Worm (Caenorhabditis elegans): ENCODE data around the gene puf-5.

- TF ChIP-seq ztf-7 (tag; optimal IDR thresholded peaks at IDR 0.05) (no peak), nhr-237 (tag; optimal IDR thresholded peaks at IDR 0.05) (no peak), unc-62 (GFP tag; optimal IDR thresholded peaks at IDR 0.05 in 1 of 2) (no peak), unc-62 (tag; optimal IDR thresholded peaks at IDR 0.05) (no peak), lin-38 (GFP tag; IDR thresholded peaks at IDR 0.05) (no peak), snpc-4 (tag; optimal IDR thresholded peaks at IDR 0.05) (no peak), nhr-11 (tag; optimal IDR thresholded peaks at IDR 0.05) (no peak), ces-1 (GFP tag; optimal IDR thresholded peaks at IDR 0.05) (no peak), ztf-11 (tag; optimal IDR thresholded peaks at IDR 0.05) (no peak), F49E8.2 (tag; optimal IDR thresholded peaks at IDR 0.05; ENCODE audit: borderline replicate concordance) (no peak), mdl-1 (tag; optimal IDR thresholded peaks at IDR 0.05) (no peak), egl-43 (GFP tag; IDR thresholded peaks at IDR 0.05) (no peak), zag-1 (tag; optimal IDR thresholded peaks at IDR 0.05) (no peak)
Measured at ce11 chrII:8607662-8608061, 32.3 kb downstream of the puf-5 start, which contains the start of gene F28C6.10.

Measured in whole organism, L4 larva.